Worm (Caenorhabditis elegans): Measurements from ENCODE around the gene B0524.3.
A peak's percentile ranks its signal among the peaks of the same experiment; 100 is the strongest.

Gene B0524.3

ce11 chrIII:1892147-1892546 lies 4.7 kb downstream of the B0524.3 start:
- peak; percentile 80 for TF ChIP-seq ceh-48 (tag; optimal IDR thresholded peaks at IDR 0.05)

- TF ChIP-seq tbx-7 (tag; optimal IDR thresholded peaks at IDR 0.05): no peak
- no peak for TF ChIP-seq C08G9.2 (tag; optimal IDR thresholded peaks at IDR 0.05)
- TF ChIP-seq fax-1 (tag; optimal IDR thresholded peaks at IDR 0.05): no peak
- no peak for TF ChIP-seq ceh-30 (tag; optimal IDR thresholded peaks at IDR 0.05)
- TF ChIP-seq ceh-6 (GFP tag; optimal IDR thresholded peaks at IDR 0.05): no peak
- TF ChIP-seq K09A11.1 (tag; optimal IDR thresholded peaks at IDR 0.05; ENCODE audit: insufficient read depth): no peak
- TF ChIP-seq nhr-232 (tag; optimal IDR thresholded peaks at IDR 0.05): no peak
- no peak for TF ChIP-seq nhr-11 (tag; optimal IDR thresholded peaks at IDR 0.05)
- TF ChIP-seq K02D7.2 (tag; optimal IDR thresholded peaks at IDR 0.05): no peak
- TF ChIP-seq ama-1 (optimal IDR thresholded peaks at IDR 0.05): no peak
- no peak for TF ChIP-seq madf-2 (tag; optimal IDR thresholded peaks at IDR 0.05)
- no peak for TF ChIP-seq eyg-1 (tag; optimal IDR thresholded peaks at IDR 0.05)
- TF ChIP-seq elt-2 (tag; optimal IDR thresholded peaks at IDR 0.05): no peak
- TF ChIP-seq pax-1 (tag; optimal IDR thresholded peaks at IDR 0.05): no peak
- TF ChIP-seq hlh-8 (tag; optimal IDR thresholded peaks at IDR 0.05): no peak
- TF ChIP-seq ceh-48 (tag; optimal IDR thresholded peaks at IDR 0.05): no peak
- TF ChIP-seq odd-2 (tag; optimal IDR thresholded peaks at IDR 0.05): no peak
- TF ChIP-seq pros-1 (tag; optimal IDR thresholded peaks at IDR 0.05): no peak
Observed at ce11 chrIII:1893405-1893804, 6.0 kb downstream of the B0524.3 start.

- TF ChIP-seq ceh-22 (tag; optimal IDR thresholded peaks at IDR 0.05) (no peak), tbx-2 (tag; optimal IDR thresholded peaks at IDR 0.05) (no peak), nhr-232 (tag; optimal IDR thresholded peaks at IDR 0.05) (no peak), sox-4 (tag; optimal IDR thresholded peaks at IDR 0.05) (no peak), pha-2 (tag; optimal IDR thresholded peaks at IDR 0.05) (no peak)
Observed at ce11 chrIII:1893851-1894250, 6.4 kb downstream of the B0524.3 start, which contains the start of the genes B0524.5 and B0524.2. TSS of gene B0524.5 (minus strand) at chrIII:1893890. TSS of gene B0524.2 (plus strand) at chrIII:1894057.

ce11 chrIII:1903966-1904365 lies 16.5 kb downstream of the B0524.3 start:
- TF ChIP-seq ceh-2 (tag; optimal IDR thresholded peaks at IDR 0.05) (no peak), pha-2 (tag; optimal IDR thresholded peaks at IDR 0.05) (no peak), madf-2 (tag; optimal IDR thresholded peaks at IDR 0.05) (no peak), pqm-1 (tag; optimal IDR thresholded peaks at IDR 0.05) (no peak), hlh-8 (tag; optimal IDR thresholded peaks at IDR 0.05) (no peak), ztf-16 (tag; optimal IDR thresholded peaks at IDR 0.05) (no peak), ceh-45 (GFP tag; IDR thresholded peaks at IDR 0.05) (no peak), gmeb-2 (tag; optimal IDR thresholded peaks at IDR 0.05) (no peak)

- TF ChIP-seq unc-42 (tag; optimal IDR thresholded peaks at IDR 0.05): peak; percentile 68
- no peak for TF ChIP-seq elt-2 (tag; optimal IDR thresholded peaks at IDR 0.05)
- no peak for TF ChIP-seq lin-11 (tag; optimal IDR thresholded peaks at IDR 0.05)
Observed at ce11 chrIII:1905589-1905988, 18.1 kb downstream of the B0524.3 start, which contains the start of the genes B0524.6 and pqn-41. TSS of gene B0524.6 (minus strand) at chrIII:1905640. TSS of gene pqn-41 (plus strand) at chrIII:1905958.

- TF ChIP-seq odd-2 (tag; optimal IDR thresholded peaks at IDR 0.05): no peak
- no peak for TF ChIP-seq unc-86 (tag; optimal IDR thresholded peaks at IDR 0.05)
- no peak for TF ChIP-seq pax-1 (tag; optimal IDR thresholded peaks at IDR 0.05)
- no peak for TF ChIP-seq ceh-45 (GFP tag; IDR thresholded peaks at IDR 0.05)
- no peak for TF ChIP-seq ama-1 (optimal IDR thresholded peaks at IDR 0.05)
- TF ChIP-seq npax-4 (tag; optimal IDR thresholded peaks at IDR 0.05): no peak
- TF ChIP-seq lim-6 (tag; optimal IDR thresholded peaks at IDR 0.05): no peak
- TF ChIP-seq lin-11 (tag; optimal IDR thresholded peaks at IDR 0.05): no peak
- TF ChIP-seq Y22D7AL.16 (tag; optimal IDR thresholded peaks at IDR 0.05): no peak
- TF ChIP-seq ceh-6 (GFP tag; optimal IDR thresholded peaks at IDR 0.05): no peak
- TF ChIP-seq pat-9 (tag; optimal IDR thresholded peaks at IDR 0.05): no peak
Observed at ce11 chrIII:1918311-1918932, 31.0 kb downstream of the B0524.3 start.

All from whole organism, late embryonic.